Fruit fly (Drosophila melanogaster): ENCODE data around the gene CG7920.

The CG7920 gene

dm6 chr3R:30004648-30005047, 10.4 kb downstream of the CG7920 start, which contains the start of the genes Nlp and Nph (continued):
- TF ChIP-seq wek (GFP tag; optimal IDR thresholded peaks at IDR 0.05) (no peak), chm (GFP tag; IDR thresholded peaks at IDR 0.05) (no peak), Blimp-1 (GFP tag; optimal IDR thresholded peaks at IDR 0.05) (no peak), Meics (GFP tag; optimal IDR thresholded peaks at IDR 0.05) (peak; percentile 74), mam (GFP tag; optimal IDR thresholded peaks at IDR 0.05) (peak; percentile 36), vnd (GFP tag; IDR thresholded peaks at IDR 0.05; ENCODE audit: partially characterized antibody) (peak; percentile 75; the same call in 2 of the 3 replicates), bcd (GFP tag; optimal IDR thresholded peaks at IDR 0.05) (no peak), klu (GFP tag; IDR thresholded peaks at IDR 0.05) (no peak), CG10565 (GFP tag; optimal IDR thresholded peaks at IDR 0.05) (no peak), Doc2 (GFP tag; IDR thresholded peaks at IDR 0.05) (no peak), ara (GFP tag; IDR thresholded peaks at IDR 0.05) (no peak), Sox100B (GFP tag; optimal IDR thresholded peaks at IDR 0.05) (no peak), Optix (GFP tag; IDR thresholded peaks at IDR 0.05) (no peak), oc (tag; optimal IDR thresholded peaks at IDR 0.05) (no peak), Usf (GFP tag; optimal IDR thresholded peaks at IDR 0.05) (no peak), Doc3 (GFP tag; IDR thresholded peaks at IDR 0.05; ENCODE audit: partially characterized antibody) (peak; percentile 94), Bdp1 (GFP tag; optimal IDR thresholded peaks at IDR 0.05) (no peak), CG12391 (tag; optimal IDR thresholded peaks at IDR 0.05) (peak; percentile 42), CG9609 (GFP tag; optimal IDR thresholded peaks at IDR 0.05) (no peak), CG1233 (GFP tag; optimal IDR thresholded peaks at IDR 0.05) (no peak), dan (GFP tag; IDR thresholded peaks at IDR 0.05) (no peak), NfI (GFP tag; optimal IDR thresholded peaks at IDR 0.05) (no peak), cato (GFP tag; optimal IDR thresholded peaks at IDR 0.05; ENCODE audit: borderline replicate concordance) (no peak), Sry-δ (GFP tag; optimal IDR thresholded peaks at IDR 0.05) (peak; percentile 81), CG1529 (GFP tag; optimal IDR thresholded peaks at IDR 0.05) (no peak), CG8089 (GFP tag; optimal IDR thresholded peaks at IDR 0.05) (no peak), CG17385 (GFP tag; optimal IDR thresholded peaks at IDR 0.05) (peak; percentile 5), CG13624 (GFP tag; optimal IDR thresholded peaks at IDR 0.05) (peak; percentile 28), CG2129 (GFP tag; IDR thresholded peaks at IDR 0.05; ENCODE audit: partially characterized antibody) (peak; percentile 69), Ets97D (GFP tag; optimal IDR thresholded peaks at IDR 0.05) (peak; percentile 71), dpn (GFP tag; optimal IDR thresholded peaks at IDR 0.05) (peak; percentile 36 to 41), CG31441 (GFP tag; IDR thresholded peaks at IDR 0.05) (no peak), CG15601 (tag; optimal IDR thresholded peaks at IDR 0.05) (peak; percentile 5), CG9215 (GFP tag; IDR thresholded peaks at IDR 0.05) (no peak), TFAM (GFP tag; optimal IDR thresholded peaks at IDR 0.05) (no peak), luna (GFP tag; optimal IDR thresholded peaks at IDR 0.05) (no peak), CG4404 (GFP tag; IDR thresholded peaks at IDR 0.05) (no peak), CG17361 (GFP tag; IDR thresholded peaks at IDR 0.05) (no peak), H2.0 (GFP tag; IDR thresholded peaks at IDR 0.05) (no peak), CG4854 (GFP tag; optimal IDR thresholded peaks at IDR 0.05) (no peak), CG3847 (GFP tag; IDR thresholded peaks at IDR 0.05) (0 out of 2 replicates have a peak, but pooled peaks have one; percentile 53), CG13775 (GFP tag; optimal IDR thresholded peaks at IDR 0.05) (no peak), Mes4 (GFP tag; optimal IDR thresholded peaks at IDR 0.05) (no peak), fd3F (GFP tag; optimal IDR thresholded peaks at IDR 0.05) (no peak), Lim3 (GFP tag; IDR thresholded peaks at IDR 0.05) (no peak), CG18764 (GFP tag; optimal IDR thresholded peaks at IDR 0.05) (peak; percentile 10), zf30C (GFP tag; optimal IDR thresholded peaks at IDR 0.05) (no peak), CG13424 (tag; optimal IDR thresholded peaks at IDR 0.05) (peak; percentile 15), ap (GFP tag; IDR thresholded peaks at IDR 0.05) (no peak), ttk (GFP tag; IDR thresholded peaks at IDR 0.05) (no peak), CG4707 (GFP tag; optimal IDR thresholded peaks at IDR 0.05) (no peak), Side (GFP tag; optimal IDR thresholded peaks at IDR 0.05) (no peak)
